Worm (Caenorhabditis elegans) whole organism, L3 larva: ENCODE measurements around the gene jud-4.

Experiments used
- aly-2 ChIP-seq: fragments of 150-350 bp; optimal IDR thresholded peaks from 2 replicates; lab custom pipeline; 2014; ENCODE audit warnings: missing biosample characterization, missing genetic modification characterization
- ama-1 ChIP-seq: fragments of 150-350 bp; optimal IDR thresholded peaks from 2 replicates; lab custom pipeline; 2018
- ceh-82 ChIP-seq: fragments of 150-350 bp; optimal IDR thresholded peaks from 2 replicates; lab custom pipeline; 2014; ENCODE audit warnings: missing biosample characterization, missing genetic modification characterization
- ceh-9 ChIP-seq: sonication (generic microtip); optimal IDR thresholded peaks from 2 replicates; lab custom pipeline; 2018; ENCODE audit warnings: missing biosample characterization, missing genetic modification characterization
- daf-12 ChIP-seq: fragments of 150-350 bp; optimal IDR thresholded peaks from 2 replicates; lab custom pipeline; 2014; ENCODE audit warnings: missing biosample characterization, missing genetic modification reagents, missing genetic modification characterization
- egl-27 ChIP-seq: sonication (generic microtip); optimal IDR thresholded peaks from 4 replicates; lab custom pipeline; 2017; ENCODE audit warnings: missing biosample characterization, missing genetic modification reagents, missing genetic modification characterization
- egl-5 ChIP-seq: fragments of 150-350 bp; optimal IDR thresholded peaks from 2 replicates; lab custom pipeline; 2017; ENCODE audit warnings: missing biosample characterization, missing genetic modification reagents, missing genetic modification characterization, inconsistent platforms
- elt-2 ChIP-seq: sonication (generic microtip); optimal IDR thresholded peaks from 2 replicates; lab custom pipeline; 2016; ENCODE audit warnings: missing genetic modification reagents, mild to moderate bottlenecking, missing genetic modification characterization, missing compliant biosample characterization
- elt-3 ChIP-seq, 3 experiments: fragments of 150-350 bp in 1 of 3; sonication (generic microtip) in 2 of 3; optimal IDR thresholded peaks; 2 replicates in 2 of 3; 4 replicates in 1 of 3; lab custom pipeline; 2014 to 2017; ENCODE audit warnings: missing biosample characterization in 3 of 3, missing genetic modification characterization in 3 of 3
- fkh-10 ChIP-seq: sonication (generic microtip); optimal IDR thresholded peaks from 2 replicates; lab custom pipeline; 2017; ENCODE audit warnings: missing biosample characterization, missing genetic modification reagents, missing genetic modification characterization
- fos-1 ChIP-seq: fragments of 150-350 bp; optimal IDR thresholded peaks from 2 replicates; lab custom pipeline; 2014; ENCODE audit warnings: missing biosample characterization, missing genetic modification characterization
- hmg-11 ChIP-seq: sonication (generic microtip); optimal IDR thresholded peaks from 2 replicates; lab custom pipeline; 2016; ENCODE audit warnings: missing genetic modification characterization, missing compliant biosample characterization
- jun-1 ChIP-seq: fragments of 150-350 bp; optimal IDR thresholded peaks from 2 replicates; lab custom pipeline; 2014; ENCODE audit warnings: missing biosample characterization, missing genetic modification reagents, missing genetic modification characterization
- lin-39 ChIP-seq: fragments of 150-350 bp; optimal IDR thresholded peaks from 2 replicates; lab custom pipeline; 2018; ENCODE audit warnings: missing biosample characterization, missing genetic modification reagents, missing genetic modification characterization
- lsy-12 ChIP-seq: sonication (generic microtip); optimal IDR thresholded peaks from 2 replicates; lab custom pipeline; 2016; ENCODE audit warnings: mild to moderate bottlenecking, missing genetic modification characterization, missing compliant biosample characterization
- mdl-1 ChIP-seq: fragments of 150-350 bp; optimal IDR thresholded peaks from 2 replicates; lab custom pipeline; 2014; ENCODE audit warnings: missing biosample characterization, missing genetic modification characterization
- mml-1 ChIP-seq: fragments of 150-350 bp; sonication (generic microtip); optimal IDR thresholded peaks from 3 replicates; lab custom pipeline; 2014; ENCODE audit warnings: missing biosample characterization, missing genetic modification characterization
- nfya-1 ChIP-seq: sonication (generic microtip); optimal IDR thresholded peaks from 2 replicates; lab custom pipeline; 2017; ENCODE audit warnings: missing genetic modification characterization, mild to moderate bottlenecking, missing compliant biosample characterization, antibody characterized with exemption, moderate library complexity; ENCODE audit not compliant: insufficient read depth
- nhr-11 ChIP-seq: fragments of 150-350 bp; optimal IDR thresholded peaks from 2 replicates; lab custom pipeline; 2014; ENCODE audit warnings: missing biosample characterization, missing genetic modification characterization
- nhr-12 ChIP-seq: fragments of 150-350 bp; optimal IDR thresholded peaks from 2 replicates; lab custom pipeline; 2014; ENCODE audit warnings: missing biosample characterization, missing genetic modification characterization
- nhr-23 ChIP-seq: fragments of 150-350 bp; optimal IDR thresholded peaks from 2 replicates; lab custom pipeline; 2014; ENCODE audit warnings: missing biosample characterization, missing genetic modification reagents, missing genetic modification characterization
- nhr-237 ChIP-seq: fragments of 150-350 bp; optimal IDR thresholded peaks from 2 replicates; lab custom pipeline; 2014; ENCODE audit warnings: missing biosample characterization, missing genetic modification characterization
- nhr-25 ChIP-seq: sonication (generic microtip); optimal IDR thresholded peaks from 2 replicates; lab custom pipeline; 2017; ENCODE audit warnings: missing biosample characterization, missing genetic modification characterization
- nhr-28 ChIP-seq: fragments of 150-350 bp; optimal IDR thresholded peaks from 2 replicates; lab custom pipeline; 2014; ENCODE audit warnings: missing biosample characterization, missing genetic modification characterization
- nhr-43 ChIP-seq: sonication (generic microtip); optimal IDR thresholded peaks from 2 replicates; lab custom pipeline; 2016; ENCODE audit warnings: mild to moderate bottlenecking, missing genetic modification characterization, missing compliant biosample characterization; ENCODE audit not compliant: poor library complexity, severe bottlenecking
- nhr-67 ChIP-seq: fragments of 150-350 bp; optimal IDR thresholded peaks from 2 replicates; lab custom pipeline; 2014; ENCODE audit warnings: missing biosample characterization, missing genetic modification characterization
- nhr-77 ChIP-seq: fragments of 150-350 bp; optimal IDR thresholded peaks from 2 replicates; lab custom pipeline; 2014; ENCODE audit warnings: missing biosample characterization, missing genetic modification characterization
- pha-4 ChIP-seq: fragments of 150-350 bp; optimal IDR thresholded peaks from 2 replicates; lab custom pipeline; 2014; ENCODE audit warnings: missing biosample characterization, missing genetic modification reagents, missing genetic modification characterization
- pqm-1 ChIP-seq: fragments of 150-350 bp; optimal IDR thresholded peaks from 2 replicates; lab custom pipeline; 2017; ENCODE audit warnings: missing biosample characterization, missing genetic modification characterization, inconsistent platforms
- skn-1 ChIP-seq: fragments of 150-350 bp; optimal IDR thresholded peaks from 2 replicates; lab custom pipeline; 2014; ENCODE audit warnings: missing biosample characterization, missing genetic modification characterization
- snpc-4 ChIP-seq: fragments of 150-350 bp; optimal IDR thresholded peaks from 2 replicates; lab custom pipeline; 2014; ENCODE audit warnings: missing biosample characterization, missing genetic modification characterization
- unc-39 ChIP-seq: sonication (generic microtip); optimal IDR thresholded peaks from 4 replicates; lab custom pipeline; 2017; ENCODE audit warnings: missing biosample characterization, missing genetic modification characterization
- ztf-4 ChIP-seq: fragments of 150-350 bp; optimal IDR thresholded peaks from 2 replicates; lab custom pipeline; 2014; ENCODE audit warnings: missing biosample characterization, missing genetic modification characterization

The jud-4 gene

ce11 chrX:15278593-15278992, 5.3 kb upstream of the jud-4 start:
- no peak for TF ChIP-seq fkh-10 (GFP tag; lab: Kevin White, UChicago)
- TF ChIP-seq hmg-11 (tag; lab: Kevin White, UChicago) = no peak
- no peak for TF ChIP-seq unc-39 (tag; lab: Kevin White, UChicago)
- TF ChIP-seq elt-3 (tag; optimal IDR thresholded peaks at IDR 0.05; lab: Kevin White, UChicago) = no peak
- TF ChIP-seq nhr-43 (tag; lab: Kevin White, UChicago) = no peak
- TF ChIP-seq nhr-28 = no peak
- TF ChIP-seq pqm-1 (tag; lab: Kevin White, UChicago) = no peak
- TF ChIP-seq mdl-1 (tag; lab: Kevin White, UChicago) = no peak
- TF ChIP-seq snpc-4 (tag; lab: Kevin White, UChicago) = peak; percentile 70

- TF ChIP-seq nhr-77 (tag; lab: Kevin White, UChicago) (peak; percentile 25), elt-2 (tag; lab: Kevin White, UChicago) (peak; percentile 35), jun-1 (tag; lab: Kevin White, UChicago) (peak; percentile 63), pha-4 (tag; lab: Kevin White, UChicago) (peak; percentile 80), ceh-9 (no peak), ztf-4 (tag; lab: Kevin White, UChicago) (no peak), nhr-25 (peak; percentile 23)
Measured at ce11 chrX:15279301-15279700, 4.6 kb upstream of the jud-4 start.

- no peak for TF ChIP-seq mml-1 (tag; lab: Kevin White, UChicago)
- TF ChIP-seq nhr-11 (tag; lab: Kevin White, UChicago) = no peak
- peak; percentile 62 for TF ChIP-seq nhr-23
- TF ChIP-seq nhr-25 = peak; percentile 68
- no peak for TF ChIP-seq elt-2 (tag; lab: Kevin White, UChicago)
- TF ChIP-seq, all 47 proteins: peak for 2
Measured at ce11 chrX:15280318-15280717, 3.6 kb upstream of the jud-4 start.

- TF ChIP-seq nhr-12 (tag; lab: Kevin White, UChicago) = no peak
- TF ChIP-seq egl-27 (tag; lab: Kevin White, UChicago) = peak; percentile 4
- no peak for TF ChIP-seq ceh-9
- no peak for TF ChIP-seq aly-2
- peak; percentile 33 for TF ChIP-seq elt-2 (tag; lab: Kevin White, UChicago)
- no peak for TF ChIP-seq nhr-11 (tag; lab: Kevin White, UChicago)
- no peak for TF ChIP-seq ama-1 (lab: Kevin White, UChicago)
- TF ChIP-seq fos-1 (tag; lab: Kevin White, UChicago) = no peak
- no peak for TF ChIP-seq nhr-237
- TF ChIP-seq nfya-1 = peak; percentile 45
- TF ChIP-seq mml-1 (tag; lab: Kevin White, UChicago) = no peak
- TF ChIP-seq nhr-28 = no peak
- TF ChIP-seq ceh-82 (tag; lab: Kevin White, UChicago) = no peak
- no peak for TF ChIP-seq skn-1 (tag; lab: Kevin White, UChicago)
- TF ChIP-seq jun-1 (tag; lab: Kevin White, UChicago) = no peak
- peak; percentile 30 for TF ChIP-seq hmg-11 (tag; lab: Kevin White, UChicago)
- no peak for TF ChIP-seq nhr-67
- peak; percentile 60 for TF ChIP-seq nhr-25
- TF ChIP-seq pha-4 (tag; lab: Kevin White, UChicago) = peak; percentile 79
- no peak for TF ChIP-seq nhr-43 (tag; lab: Kevin White, UChicago)
- TF ChIP-seq daf-12 (tag; lab: Kevin White, UChicago) = no peak
- TF ChIP-seq elt-3 (tag; optimal IDR thresholded peaks at IDR 0.05; lab: Kevin White, UChicago) = no peak
- peak; percentile 24 for TF ChIP-seq egl-5
- peak; percentile 88 for TF ChIP-seq lin-39 (tag; lab: Kevin White, UChicago)
- TF ChIP-seq nhr-23 = peak; percentile 63
- no peak for TF ChIP-seq ztf-4 (tag; lab: Kevin White, UChicago)
- no peak for TF ChIP-seq unc-39 (tag; lab: Kevin White, UChicago)
- peak; percentile 23 for TF ChIP-seq pqm-1 (tag; lab: Kevin White, UChicago)
Measured at ce11 chrX:15281248-15281647, 2.7 kb upstream of the jud-4 start.

- peak; percentile 76 for TF ChIP-seq snpc-4 (tag; lab: Kevin White, UChicago)
- TF ChIP-seq nhr-28 = no peak
- no peak for TF ChIP-seq mml-1 (tag; lab: Kevin White, UChicago)
- no peak for TF ChIP-seq jun-1 (tag; lab: Kevin White, UChicago)
- TF ChIP-seq lin-39 (tag; lab: Kevin White, UChicago) = no peak
- no peak for TF ChIP-seq ztf-4 (tag; lab: Kevin White, UChicago)
- TF ChIP-seq lsy-12 (tag; lab: Kevin White, UChicago) = peak; percentile 18
- no peak for TF ChIP-seq nhr-77 (tag; lab: Kevin White, UChicago)
Measured at ce11 chrX:15285554-15285953, 1.6 kb downstream of the jud-4 start.
